Worm (Caenorhabditis elegans) whole organism, L4 larva: Measurements from ENCODE around the gene mak-1.

ENCODE experiments used
- fkh-10 ChIP-seq: fragments of 150-350 bp; optimal IDR thresholded peaks from 2 replicates; lab custom pipeline; 2014; ENCODE audit warnings: missing biosample characterization, missing genetic modification reagents, missing genetic modification characterization
- mxl-2 ChIP-seq: fragments of 200-800 bp; sonication (Bioruptor generic); conservative IDR thresholded peaks from 2 replicates; pipeline ENCODE4 v1.3.6; 2022; ENCODE audit warnings: missing genetic modification reagents, missing genetic modification characterization, missing compliant biosample characterization
- nhr-42 ChIP-seq: fragments of 200-800 bp; sonication (Bioruptor generic); IDR thresholded peaks from 2 replicates; pipeline ENCODE4 v1.3.6; 2022; ENCODE audit warnings: missing genetic modification characterization, missing compliant biosample characterization

- TF ChIP-seq nhr-42 (GFP tag; lab: Robert Waterston, UW): no peak
- TF ChIP-seq mxl-2 (GFP tag; lab: Robert Waterston, UW): no peak
- TF ChIP-seq fkh-10 (GFP tag; lab: Kevin White, UChicago): no peak
Observed at ce11 chrII:8740326-8740949, 3.4 kb upstream of the mak-1 start.
